Fruit fly (Drosophila melanogaster) whole organism, embryonic: ENCODE results near the gene Tasp1.

Experiments
- CG10267 ChIP-seq: fragments of 200-800 bp; sonication (Bioruptor generic); optimal IDR thresholded peaks from 2 replicates; lab custom pipeline; 2018; ENCODE audit warnings: missing biosample characterization, mild to moderate bottlenecking, missing genetic modification characterization, moderate library complexity
- CG10543 ChIP-seq: fragments of 200-800 bp; sonication (Bioruptor generic); optimal IDR thresholded peaks from 3 replicates; lab custom pipeline; 2017; ENCODE audit warnings: missing biosample characterization, mild to moderate bottlenecking, missing genetic modification characterization, moderate library complexity
- CG10654 ChIP-seq: fragments of 200-800 bp; sonication (Bioruptor generic); optimal IDR thresholded peaks from 2 replicates; lab custom pipeline; 2016; ENCODE audit warnings: missing biosample characterization, missing genetic modification characterization
- CG12769 ChIP-seq: fragments of 200-800 bp; sonication (Bioruptor generic); optimal IDR thresholded peaks from 2 replicates; lab custom pipeline; 2019; ENCODE audit warnings: missing biosample characterization, mild to moderate bottlenecking, missing genetic modification characterization, moderate library complexity
- CG15601 ChIP-seq: fragments of 200-800 bp; sonication (Bioruptor generic); optimal IDR thresholded peaks from 3 replicates; lab custom pipeline; 2019; ENCODE audit warnings: missing biosample characterization, mild to moderate bottlenecking, missing genetic modification characterization, moderate library complexity
- CG31388 ChIP-seq: fragments of 200-800 bp; sonication (Bioruptor generic); optimal IDR thresholded peaks from 2 replicates; lab custom pipeline; 2016; ENCODE audit warnings: missing biosample characterization, missing genetic modification characterization
- CG32532 ChIP-seq: fragments of 200-800 bp; sonication (Bioruptor generic); IDR thresholded peaks from 2 replicates; pipeline ENCODE4 v1.3.6; 2022; ENCODE audit warnings: missing biosample characterization, missing genetic modification characterization
- CG32772 ChIP-seq: fragments of 200-800 bp; sonication (Bioruptor generic); IDR thresholded peaks from 2 replicates; pipeline ENCODE4 v1.3.6; 2022; ENCODE audit warnings: missing biosample characterization, missing genetic modification characterization
- CG42726 ChIP-seq: fragments of 200-800 bp; sonication (Bioruptor generic); IDR thresholded peaks from 2 replicates; pipeline ENCODE4 v1.3.6; 2022; ENCODE audit warnings: missing biosample characterization, missing genetic modification characterization; ENCODE audit not compliant: partially characterized antibody
- CG5953 ChIP-seq: fragments of 200-800 bp; sonication (Bioruptor generic); IDR thresholded peaks from 2 replicates; pipeline ENCODE4 v1.3.6; 2022; ENCODE audit warnings: missing biosample characterization, missing genetic modification characterization
- CG6791 ChIP-seq: fragments of 200-800 bp; sonication (Bioruptor generic); IDR thresholded peaks from 3 replicates; pipeline ENCODE4 v1.3.6; 2022; ENCODE audit warnings: missing biosample characterization, missing genetic modification characterization; ENCODE audit not compliant: partially characterized antibody
- CG7839 ChIP-seq: fragments of 200-800 bp; sonication (Bioruptor generic); optimal IDR thresholded peaks from 3 replicates; lab custom pipeline; 2018; ENCODE audit warnings: missing biosample characterization, mild to moderate bottlenecking, missing genetic modification characterization, moderate library complexity
- CG7963 ChIP-seq: fragments of 200-800 bp; sonication (Bioruptor generic); IDR thresholded peaks from 3 replicates; pipeline ENCODE4 v1.3.6; 2022; ENCODE audit warnings: missing biosample characterization, missing genetic modification characterization; ENCODE audit not compliant: partially characterized antibody
- CG7987 ChIP-seq: fragments of 200-800 bp; sonication (Bioruptor generic); optimal IDR thresholded peaks from 2 replicates; lab custom pipeline; 2018; ENCODE audit warnings: missing biosample characterization, mild to moderate bottlenecking, missing genetic modification characterization, moderate library complexity
- CG8290 ChIP-seq, 3 experiments: fragments of 200-800 bp; sonication (Bioruptor generic); optimal IDR thresholded peaks; 2 replicates each; lab custom pipeline; 2016 to 2019; ENCODE audit warnings: missing biosample characterization in 3 of 3, missing genetic modification characterization in 3 of 3, mild to moderate bottlenecking in 2 of 3, moderate library complexity in 1 of 3
- CTCF ChIP-seq: fragments of 200-800 bp; sonication (Bioruptor generic); optimal IDR thresholded peaks from 2 replicates; lab custom pipeline; 2017; ENCODE audit warnings: missing biosample characterization, mild to moderate bottlenecking, missing genetic modification characterization, moderate library complexity
- Chrac-16 ChIP-seq: fragments of 200-800 bp; sonication (Bioruptor generic); optimal IDR thresholded peaks from 3 replicates; lab custom pipeline; 2016; ENCODE audit warnings: missing biosample characterization, missing genetic modification characterization
- Deaf1 ChIP-seq: fragments of 200-800 bp; optimal IDR thresholded peaks from 3 replicates; lab custom pipeline; 2019; ENCODE audit warnings: missing biosample characterization, mild to moderate bottlenecking, missing genetic modification characterization, moderate library complexity
- Ets65A ChIP-seq: fragments of 200-800 bp; sonication (Bioruptor generic); peaks from one replicate; lab custom pipeline; 2016; ENCODE audit warnings: missing biosample characterization, missing genetic modification characterization
- Hr3 ChIP-seq: fragments of 200-800 bp; sonication (Bioruptor generic); optimal IDR thresholded peaks from 3 replicates; lab custom pipeline; 2016; ENCODE audit warnings: missing biosample characterization, missing genetic modification characterization
- Kr ChIP-seq: fragments of 200-800 bp; sonication (Bioruptor generic); optimal IDR thresholded peaks from 2 replicates; lab custom pipeline; 2017; ENCODE audit warnings: missing biosample characterization, mild to moderate bottlenecking, missing genetic modification characterization
- Mad ChIP-seq: fragments of 200-800 bp; sonication (Bioruptor generic); optimal IDR thresholded peaks from 2 replicates; lab custom pipeline; 2016; ENCODE audit warnings: missing biosample characterization, missing genetic modification characterization
- Opbp ChIP-seq: fragments of 200-800 bp; sonication (Bioruptor generic); IDR thresholded peaks from 3 replicates; pipeline ENCODE4 v1.3.6; 2022; ENCODE audit warnings: missing biosample characterization, missing genetic modification characterization; ENCODE audit not compliant: partially characterized antibody
- PHDP ChIP-seq: fragments of 200-800 bp; sonication (Bioruptor generic); optimal IDR thresholded peaks from 3 replicates; lab custom pipeline; 2018; ENCODE audit warnings: missing biosample characterization, mild to moderate bottlenecking, missing genetic modification characterization, moderate library complexity
- Ptx1 ChIP-seq: fragments of 200-800 bp; sonication (Bioruptor generic); IDR thresholded peaks from 2 replicates; pipeline ENCODE4 v1.3.6; 2022; ENCODE audit warnings: missing biosample characterization, missing genetic modification characterization
- Ssrp ChIP-seq: fragments of 200-800 bp; sonication (Bioruptor generic); optimal IDR thresholded peaks from 2 replicates; lab custom pipeline; 2018; ENCODE audit warnings: missing biosample characterization, mild to moderate bottlenecking, missing genetic modification characterization, moderate library complexity
- Taf1 ChIP-seq: fragments of 200-800 bp; sonication (Bioruptor generic); IDR thresholded peaks from 2 replicates; pipeline ENCODE4 v1.3.6; 2022; ENCODE audit warnings: missing biosample characterization, missing genetic modification characterization
- Vsx1 ChIP-seq: fragments of 200-800 bp; sonication (Bioruptor generic); optimal IDR thresholded peaks from 2 replicates; lab custom pipeline; 2017; ENCODE audit warnings: missing biosample characterization, mild to moderate bottlenecking, missing genetic modification characterization, missing genetic modification reagents
- ash1 ChIP-seq: fragments of 200-800 bp; sonication (Bioruptor generic); optimal IDR thresholded peaks from 2 replicates; lab custom pipeline; 2018; ENCODE audit warnings: missing biosample characterization, mild to moderate bottlenecking, missing genetic modification characterization
- ci ChIP-seq: fragments of 200-800 bp; sonication (Bioruptor generic); IDR thresholded peaks from 3 replicates; pipeline ENCODE4 v1.3.6; 2022; ENCODE audit warnings: missing biosample characterization, missing genetic modification characterization
- corto ChIP-seq: fragments of 200-800 bp; sonication (Bioruptor generic); optimal IDR thresholded peaks from 2 replicates; lab custom pipeline; 2016; ENCODE audit warnings: missing biosample characterization, mild to moderate bottlenecking, missing genetic modification characterization, moderate library complexity
- dan ChIP-seq: fragments of 200-800 bp; sonication (Bioruptor generic); IDR thresholded peaks from 2 replicates; pipeline ENCODE4 v1.3.6; 2022; ENCODE audit warnings: missing biosample characterization, missing genetic modification characterization
- emc ChIP-seq: fragments of 200-800 bp; sonication (Bioruptor generic); optimal IDR thresholded peaks from 2 replicates; lab custom pipeline; 2016; ENCODE audit warnings: missing biosample characterization, missing genetic modification characterization
- ems ChIP-seq: fragments of 200-800 bp; sonication (Bioruptor generic); optimal IDR thresholded peaks from 3 replicates; lab custom pipeline; 2016; ENCODE audit warnings: missing biosample characterization, missing genetic modification characterization
- h ChIP-seq: fragments of >200 bp; optimal IDR thresholded peaks from 2 replicates; lab custom pipeline; 2017
- hkb ChIP-seq, 2 experiments: fragments of 200-800 bp in 1 of 2; fragments of >200 bp in 1 of 2; sonication (Bioruptor generic) in 1 of 2; IDR thresholded peaks in 1 of 2; optimal IDR thresholded peaks in 1 of 2; 2 replicates each; pipeline versions ENCODE4 v1.3.6 to Lab custom; 2017 to 2022; ENCODE audit warnings: missing biosample characterization in 1 of 2, missing genetic modification characterization in 1 of 2
- kni ChIP-seq: fragments of 200-800 bp; sonication (Bioruptor generic); optimal IDR thresholded peaks from 3 replicates; lab custom pipeline; 2017; ENCODE audit warnings: mild to moderate bottlenecking, missing biosample characterization, missing genetic modification reagents, missing genetic modification characterization
- lmd ChIP-seq: fragments of 200-800 bp; sonication (Bioruptor generic); IDR thresholded peaks from 2 replicates; pipeline ENCODE4 v1.3.6; 2022; ENCODE audit warnings: missing biosample characterization, missing genetic modification characterization
- nmo ChIP-seq: fragments of 200-800 bp; sonication (Bioruptor generic); optimal IDR thresholded peaks from 2 replicates; lab custom pipeline; 2018; ENCODE audit warnings: missing biosample characterization, mild to moderate bottlenecking, missing genetic modification characterization, moderate library complexity
- pb ChIP-seq: fragments of 200-800 bp; sonication (Bioruptor generic); optimal IDR thresholded peaks from 3 replicates; lab custom pipeline; 2016; ENCODE audit warnings: missing biosample characterization, missing genetic modification characterization
- prd ChIP-seq, 3 experiments: fragments of >200 bp in 2 of 3; fragments of 200-800 bp in 1 of 3; sonication (Bioruptor generic) in 1 of 3; optimal IDR thresholded peaks in 2 of 3; IDR thresholded peaks in 1 of 3; 2 replicates in 2 of 3; 3 replicates in 1 of 3; pipeline versions ENCODE4 v1.3.6 to Lab custom; 2017 to 2022; ENCODE audit warnings: missing biosample characterization in 1 of 3, missing genetic modification characterization in 1 of 3
- pum ChIP-seq: fragments of 200-800 bp; sonication (Bioruptor generic); optimal IDR thresholded peaks from 2 replicates; lab custom pipeline; 2016; ENCODE audit warnings: missing biosample characterization, missing genetic modification characterization
- sc ChIP-seq, 3 experiments: fragments of >200 bp in 2 of 3; fragments of 200-800 bp in 1 of 3; sonication (Bioruptor generic) in 1 of 3; optimal IDR thresholded peaks; 2 replicates in 2 of 3; 3 replicates in 1 of 3; lab custom pipeline; 2017; ENCODE audit warnings: mild to moderate bottlenecking in 1 of 3, missing biosample characterization in 1 of 3, missing genetic modification characterization in 1 of 3, missing genetic modification reagents in 1 of 3
- sd ChIP-seq: fragments of 200-800 bp; sonication (Bioruptor generic); optimal IDR thresholded peaks from 3 replicates; lab custom pipeline; 2018; ENCODE audit warnings: missing biosample characterization, mild to moderate bottlenecking, missing genetic modification characterization, moderate library complexity
- sens ChIP-seq: fragments of 200-800 bp; sonication (Bioruptor generic); peaks from one replicate; lab custom pipeline; 2016; ENCODE audit warnings: missing biosample characterization, missing genetic modification characterization
- sisA ChIP-seq: fragments of 200-800 bp; sonication (Bioruptor generic); IDR thresholded peaks from 2 replicates; pipeline ENCODE4 v1.3.6; 2022; ENCODE audit warnings: missing biosample characterization, missing genetic modification characterization
- tna ChIP-seq: fragments of 200-800 bp; sonication (Bioruptor generic); IDR thresholded peaks from 2 replicates; pipeline ENCODE4 v1.3.6; 2022; ENCODE audit warnings: missing biosample characterization, missing genetic modification characterization; ENCODE audit not compliant: partially characterized antibody
- usp ChIP-seq: fragments of >200 bp; optimal IDR thresholded peaks from 2 replicates; lab custom pipeline; 2017; ENCODE audit warnings: missing biosample characterization, missing genetic modification characterization
- wor ChIP-seq: fragments of 200-800 bp; sonication (Bioruptor generic); IDR thresholded peaks from 2 replicates; pipeline ENCODE4 v1.3.6; 2022; ENCODE audit warnings: missing biosample characterization, missing genetic modification characterization
- z ChIP-seq: fragments of 200-800 bp; sonication (Bioruptor generic); IDR thresholded peaks from 3 replicates; pipeline ENCODE4 v1.3.6; 2022; ENCODE audit warnings: missing biosample characterization, missing genetic modification characterization
- zfh1 ChIP-seq: fragments of 200-800 bp; sonication (Bioruptor generic); IDR thresholded peaks from 3 replicates; pipeline ENCODE4 v1.3.6; 2022; ENCODE audit warnings: missing biosample characterization, missing genetic modification characterization

The Tasp1 gene

DNA sequence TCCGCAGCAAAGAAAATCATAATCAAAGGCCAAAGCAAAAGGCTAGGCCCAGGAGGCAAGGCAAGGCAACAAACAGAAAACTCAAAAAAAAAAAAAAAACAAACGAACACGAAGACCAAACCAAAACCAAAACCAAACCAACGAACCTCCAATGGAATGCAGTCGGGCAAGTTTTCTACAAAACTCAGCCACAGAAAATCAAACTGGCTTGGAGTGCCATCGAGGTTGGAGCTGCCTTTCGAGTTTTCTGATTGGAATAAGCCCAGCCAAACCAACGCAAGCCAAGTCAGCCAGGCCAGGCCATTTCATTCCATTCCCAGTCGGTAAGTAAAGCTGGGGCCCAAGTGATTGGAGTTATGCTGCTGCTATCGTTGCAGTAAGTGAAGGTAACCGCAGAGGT, 44.7 kb downstream of the Tasp1 start (continued):
- no peak for TF ChIP-seq wor (GFP tag; lab: Robert Waterston, UW)
- no peak for TF ChIP-seq ems (GFP tag; lab: Kevin White, UChicago)
- TF ChIP-seq Mad (GFP tag; lab: Kevin White, UChicago) = no peak
- no peak for TF ChIP-seq CG7839 (tag; lab: Kevin White, UChicago)
- no peak for TF ChIP-seq CG31388 (GFP tag; lab: Kevin White, UChicago)
- TF ChIP-seq pum (GFP tag; lab: Kevin White, UChicago) = no peak
- no peak for TF ChIP-seq Taf1 (GFP tag; lab: Robert Waterston, UW)
- TF ChIP-seq CG42726 (GFP tag; lab: Robert Waterston, UW) = no peak
- TF ChIP-seq kni = peak; percentile 4
- TF ChIP-seq Ssrp (tag; lab: Kevin White, UChicago) = no peak
- TF ChIP-seq sd = peak; percentile 94
- 0 out of 3 replicates have a peak, but pooled peaks have one; percentile 26 for TF ChIP-seq Opbp (GFP tag; lab: Robert Waterston, UW)
- TF ChIP-seq CG5953 (GFP tag; lab: Robert Waterston, UW) = no peak
- TF ChIP-seq ash1 (GFP tag; lab: Kevin White, UChicago) = no peak
- TF ChIP-seq CG32772 (GFP tag; lab: Robert Waterston, UW) = no peak
- no peak for TF ChIP-seq Ptx1 (GFP tag; lab: Robert Waterston, UW)
- no peak for TF ChIP-seq h (lab: Kevin White, UChicago)
- TF ChIP-seq pb = no peak
- no peak for TF ChIP-seq CG7963 (GFP tag; lab: Robert Waterston, UW)
- no peak for TF ChIP-seq hkb (optimal IDR thresholded peaks at IDR 0.05; lab: Kevin White, UChicago)
- TF ChIP-seq hkb (GFP tag; IDR thresholded peaks at IDR 0.05; lab: Robert Waterston, UW) = no peak
- no peak for TF ChIP-seq lmd
- no peak for TF ChIP-seq Chrac-16 (GFP tag; lab: Kevin White, UChicago)
- TF ChIP-seq CG6791 = no peak
- TF ChIP-seq Kr = no peak
- no peak for TF ChIP-seq dan (GFP tag; lab: Robert Waterston, UW)
- no peak for TF ChIP-seq zfh1 (GFP tag; lab: Robert Waterston, UW)
- TF ChIP-seq Deaf1 (tag; lab: Kevin White, UChicago) = no peak
- TF ChIP-seq CG10654 (GFP tag; lab: Kevin White, UChicago) = no peak
- TF ChIP-seq Hr3 (GFP tag; lab: Kevin White, UChicago) = no peak
- TF ChIP-seq CG15601 (tag; lab: Kevin White, UChicago) = no peak
- no peak for TF ChIP-seq CTCF
- no peak for TF ChIP-seq usp (GFP tag; lab: Kevin White, UChicago)
- no peak; the same call in 1 of the 2 replicates for TF ChIP-seq CG32532 (GFP tag; lab: Robert Waterston, UW)
- TF ChIP-seq z (GFP tag; lab: Robert Waterston, UW) = peak; percentile 60; the same call in 1 of the 3 replicates
- no peak for TF ChIP-seq CG7987 (GFP tag; lab: Kevin White, UChicago)
- TF ChIP-seq Vsx1 (GFP tag; lab: Kevin White, UChicago) = peak; percentile 21
- TF ChIP-seq sens (GFP tag; lab: Kevin White, UChicago) = no peak
- TF ChIP-seq nmo = no peak
- TF ChIP-seq corto (GFP tag; lab: Kevin White, UChicago) = peak; percentile 36
- TF ChIP-seq emc (GFP tag; lab: Kevin White, UChicago) = no peak
- no peak for TF ChIP-seq CG8290 (GFP tag; optimal IDR thresholded peaks at IDR 0.05; lab: Kevin White, UChicago)
- TF ChIP-seq CG8290 (tag; optimal IDR thresholded peaks at IDR 0.05; lab: Kevin White, UChicago) = peak in 1 of 2 experiments; percentile 5
- no peak for TF ChIP-seq prd (optimal IDR thresholded peaks at IDR 0.05; lab: Kevin White, UChicago)
- TF ChIP-seq prd (GFP tag; IDR thresholded peaks at IDR 0.05; lab: Robert Waterston, UW) = no peak
- no peak for TF ChIP-seq Ets65A (GFP tag; lab: Kevin White, UChicago)
- peak; percentile 29 for TF ChIP-seq CG10543
- no peak for TF ChIP-seq CG10267 (tag; lab: Kevin White, UChicago)
- no peak for TF ChIP-seq sc (optimal IDR thresholded peaks at IDR 0.05; lab: Kevin White, UChicago)
- no peak for TF ChIP-seq sc (GFP tag; optimal IDR thresholded peaks at IDR 0.05; lab: Kevin White, UChicago)
- TF ChIP-seq tna (GFP tag; lab: Robert Waterston, UW) = no peak
- no peak for TF ChIP-seq PHDP (tag; lab: Kevin White, UChicago)
- peak; percentile 47 for TF ChIP-seq CG12769 (tag; lab: Kevin White, UChicago)
- TF ChIP-seq ci (GFP tag; lab: Robert Waterston, UW) = no peak
- no peak for TF ChIP-seq sisA (GFP tag; lab: Robert Waterston, UW)
